Worm (Caenorhabditis elegans) whole organism, L3 larva: Measurements from ENCODE around the gene H14E04.2.

ENCODE experiments used
- ama-1 ChIP-seq: fragments of 150-350 bp; optimal IDR thresholded peaks from 2 replicates; lab custom pipeline; 2018
- elt-2 ChIP-seq: sonication (generic microtip); optimal IDR thresholded peaks from 2 replicates; lab custom pipeline; 2016; ENCODE audit warnings: missing genetic modification reagents, mild to moderate bottlenecking, missing genetic modification characterization, missing compliant biosample characterization
- mdl-1 ChIP-seq: fragments of 150-350 bp; optimal IDR thresholded peaks from 2 replicates; lab custom pipeline; 2014; ENCODE audit warnings: missing biosample characterization, missing genetic modification characterization
- nhr-11 ChIP-seq: fragments of 150-350 bp; optimal IDR thresholded peaks from 2 replicates; lab custom pipeline; 2014; ENCODE audit warnings: missing biosample characterization, missing genetic modification characterization
- nhr-76 ChIP-seq: fragments of 150-350 bp; sonication (generic microtip); optimal IDR thresholded peaks from 5 replicates; lab custom pipeline; 2014; ENCODE audit warnings: missing biosample characterization, missing genetic modification characterization
- pha-4 ChIP-seq: fragments of 150-350 bp; optimal IDR thresholded peaks from 2 replicates; lab custom pipeline; 2014; ENCODE audit warnings: missing biosample characterization, missing genetic modification reagents, missing genetic modification characterization
- skn-1 ChIP-seq: fragments of 150-350 bp; optimal IDR thresholded peaks from 2 replicates; lab custom pipeline; 2014; ENCODE audit warnings: missing biosample characterization, missing genetic modification characterization
- unc-62 ChIP-seq: fragments of 150-350 bp; sonication (generic microtip); optimal IDR thresholded peaks from 4 replicates; lab custom pipeline; 2014; ENCODE audit warnings: missing biosample characterization, missing genetic modification reagents, missing genetic modification characterization

ce11 chrIII:2424783-2425329 is 48.9 kb downstream of the H14E04.2 start:
- TF ChIP-seq pha-4 (tag; lab: Kevin White, UChicago) (no peak), nhr-76 (tag; lab: Kevin White, UChicago) (no peak), ama-1 (no peak), skn-1 (tag; lab: Kevin White, UChicago) (no peak), nhr-11 (tag; lab: Kevin White, UChicago) (no peak), elt-2 (tag; lab: Kevin White, UChicago) (no peak), mdl-1 (tag; lab: Kevin White, UChicago) (no peak), unc-62 (GFP tag; lab: Kevin White, UChicago) (no peak)
